Worm (Caenorhabditis elegans) whole organism, early embryonic: ENCODE data around the gene pigb-1.

Source experiments
- B0310.2 ChIP-seq: sonication (generic microtip); optimal IDR thresholded peaks from 2 replicates; lab custom pipeline; 2016; ENCODE audit warnings: mild to moderate bottlenecking, missing genetic modification characterization, missing compliant biosample characterization
- F13C5.2 ChIP-seq: sonication (generic microtip); optimal IDR thresholded peaks from 2 replicates; lab custom pipeline; 2017; ENCODE audit warnings: mild to moderate bottlenecking, missing genetic modification characterization, inconsistent platforms, missing compliant biosample characterization
- aly-1 ChIP-seq: sonication (generic microtip); optimal IDR thresholded peaks from 2 replicates; lab custom pipeline; 2016; ENCODE audit warnings: missing genetic modification characterization, missing compliant biosample characterization
- ama-1 ChIP-seq: fragments of 150-350 bp; optimal IDR thresholded peaks from 2 replicates; lab custom pipeline; 2014
- ceh-13 ChIP-seq: fragments of 200-800 bp; sonication (Bioruptor generic); optimal IDR thresholded peaks from 2 replicates; lab custom pipeline; 2018; ENCODE audit warnings: mild to moderate bottlenecking, missing genetic modification characterization, missing compliant biosample characterization
- ets-7 ChIP-seq: sonication (generic microtip); optimal IDR thresholded peaks from 2 replicates; lab custom pipeline; 2016; ENCODE audit warnings: missing genotype, missing genetic modification characterization, missing compliant biosample characterization
- flt-1 ChIP-seq: fragments of 200-800 bp; sonication (Bioruptor generic); IDR thresholded peaks from 2 replicates; pipeline ENCODE4 v1.3.6; 2022; ENCODE audit warnings: missing genetic modification characterization, missing compliant biosample characterization
- hnd-1 ChIP-seq: sonication (generic microtip); optimal IDR thresholded peaks from 2 replicates; lab custom pipeline; 2016; ENCODE audit warnings: missing genetic modification characterization, missing compliant biosample characterization
- pes-1 ChIP-seq: fragments of 200-800 bp; sonication (Bioruptor generic); IDR thresholded peaks from 2 replicates; pipeline ENCODE4 v1.3.6; 2022; ENCODE audit warnings: missing genetic modification reagents, missing genetic modification characterization, missing compliant biosample characterization
- scrt-1 ChIP-seq: fragments of 200-800 bp; sonication (Bioruptor generic); IDR thresholded peaks from 2 replicates; pipeline ENCODE4 v1.3.6; 2022; ENCODE audit warnings: missing genetic modification characterization, missing compliant biosample characterization
- sea-1 ChIP-seq: fragments of 200-800 bp; sonication (Bioruptor generic); conservative IDR thresholded peaks from 2 replicates; pipeline ENCODE4 v1.3.6; 2022; ENCODE audit warnings: missing genetic modification characterization, missing compliant biosample characterization
- tbx-11 ChIP-seq: fragments of 200-800 bp; sonication (Bioruptor generic); IDR thresholded peaks from 2 replicates; pipeline ENCODE4 v1.3.6; 2022; ENCODE audit warnings: missing genetic modification characterization, missing compliant biosample characterization
- tra-4 ChIP-seq: sonication (generic microtip); optimal IDR thresholded peaks from 2 replicates; lab custom pipeline; 2017; ENCODE audit warnings: missing genetic modification characterization, missing compliant biosample characterization

ce11 chrII:5003660-5004059 lies 10.8 kb upstream of the pigb-1 start, which contains the start of gene F59A6.10:
- TF ChIP-seq ceh-13 (GFP tag; lab: Kevin White, UChicago) (no peak), scrt-1 (GFP tag; lab: Robert Waterston, UW) (no peak), ama-1 (lab: Kevin White, UChicago) (no peak), F13C5.2 (tag; lab: Kevin White, UChicago) (no peak), tbx-11 (no peak), flt-1 (no peak), B0310.2 (tag; lab: Kevin White, UChicago) (no peak), tra-4 (tag; lab: Kevin White, UChicago) (no peak), hnd-1 (tag; lab: Kevin White, UChicago) (no peak), ets-7 (tag; lab: Kevin White, UChicago) (no peak), aly-1 (no peak), sea-1 (GFP tag; lab: Robert Waterston, UW) (no peak), pes-1 (GFP tag; lab: Robert Waterston, UW) (no peak)
